Fruit fly (Drosophila melanogaster) whole organism: Measurements from ENCODE around the gene nonA.

Experiments used
- CG8478 ChIP-seq: fragments of >200 bp; optimal IDR thresholded peaks from 2 replicates; lab custom pipeline; 2018; ENCODE audit warnings: inconsistent platforms
- Dll ChIP-seq: fragments of >200 bp; optimal IDR thresholded peaks from 2 replicates; lab custom pipeline; 2017
- EcR ChIP-seq, 2 experiments: fragments of >200 bp; optimal IDR thresholded peaks; 2 replicates each; lab custom pipeline; 2017; ENCODE audit warnings: missing biosample characterization in 2 of 2, missing genetic modification characterization in 2 of 2, missing genetic modification reagents in 2 of 2
- pan ChIP-seq: fragments of >200 bp; optimal IDR thresholded peaks from 2 replicates; lab custom pipeline; 2017
- psq ChIP-seq: fragments of >200 bp; optimal IDR thresholded peaks from 2 replicates; lab custom pipeline; 2017
- usp ChIP-seq: fragments of >200 bp; optimal IDR thresholded peaks from 2 replicates; lab custom pipeline; 2017; ENCODE audit warnings: missing biosample characterization, missing genetic modification characterization, mixed read lengths

Gene nonA

dm6 chrX:16414451-16415368 lies 53.3 kb downstream of the nonA start, which contains the start of gene Traf-like:
Gene Traf-like, plus strand, starts transcription at chrX:16415046.
- TF ChIP-seq Dll (lab: Kevin White, UChicago) (no peak), pan (lab: Kevin White, UChicago) (no peak), CG8478 (lab: Kevin White, UChicago) (no peak), usp (GFP tag; lab: Kevin White, UChicago) (no peak), EcR (GFP tag; optimal IDR thresholded peaks at IDR 0.05; lab: Kevin White, UChicago) (no peak), psq (no peak)

- TF ChIP-seq psq, result no peak
- TF ChIP-seq Dll (lab: Kevin White, UChicago), result no peak
- no peak for TF ChIP-seq EcR (GFP tag; optimal IDR thresholded peaks at IDR 0.05; lab: Kevin White, UChicago)
- no peak for TF ChIP-seq pan (lab: Kevin White, UChicago)
- TF ChIP-seq CG8478 (lab: Kevin White, UChicago), result no peak
- no peak for TF ChIP-seq usp (GFP tag; lab: Kevin White, UChicago)
These were observed 58.7 kb downstream of the nonA start for dm6 chrX:16420048-16420447.

dm6 chrX:16420878-16421277 lies 59.5 kb downstream of the nonA start:
- TF ChIP-seq pan (lab: Kevin White, UChicago), result no peak
- no peak for TF ChIP-seq usp (GFP tag; lab: Kevin White, UChicago)
- TF ChIP-seq Dll (lab: Kevin White, UChicago), result no peak
- no peak for TF ChIP-seq psq
- TF ChIP-seq EcR (GFP tag; optimal IDR thresholded peaks at IDR 0.05; lab: Kevin White, UChicago), result no peak
- no peak for TF ChIP-seq CG8478 (lab: Kevin White, UChicago)
